Worm (Caenorhabditis elegans): ENCODE results near the gene afmd-1.
A peak's percentile ranks its signal among the peaks of the same experiment; 100 is the strongest.

The afmd-1 gene

ce11 chrIV:7222088-7222487 is 21.9 kb upstream of the afmd-1 start:
- TF ChIP-seq ces-1 (GFP tag; optimal IDR thresholded peaks at IDR 0.05) (peak; percentile 57), lsy-2 (tag; optimal IDR thresholded peaks at IDR 0.05) (no peak), zip-8 (tag; optimal IDR thresholded peaks at IDR 0.05) (no peak), pha-4 (tag; optimal IDR thresholded peaks at IDR 0.05) (no peak)

ce11 chrIV:7227072-7227471 is 17.0 kb upstream of the afmd-1 start, which contains the start of gene R13A1.10:
Gene R13A1.10, minus strand, starts transcription at chrIV:7227172.
- TF ChIP-seq elt-3 (tag; optimal IDR thresholded peaks at IDR 0.05) (no peak), lsy-2 (tag; optimal IDR thresholded peaks at IDR 0.05) (no peak), ztf-11 (tag; optimal IDR thresholded peaks at IDR 0.05) (no peak), zip-8 (tag; optimal IDR thresholded peaks at IDR 0.05) (no peak), ceh-39 (tag; optimal IDR thresholded peaks at IDR 0.05) (no peak), ceh-43 (GFP tag; optimal IDR thresholded peaks at IDR 0.05) (no peak), unc-120 (tag; optimal IDR thresholded peaks at IDR 0.05; ENCODE audit: poor library complexity, severe bottlenecking) (no peak), nhr-28 (tag; optimal IDR thresholded peaks at IDR 0.05) (no peak), bed-3 (GFP tag; optimal IDR thresholded peaks at IDR 0.05) (no peak), unc-62 (GFP tag; optimal IDR thresholded peaks at IDR 0.05) (no peak)

ce11 chrIV:7228208-7228607 is 15.8 kb upstream of the afmd-1 start, which contains the start of gene D2024.5:
Gene D2024.5, minus strand, starts transcription at chrIV:7228308.
- TF ChIP-seq M03D4.4 (tag; optimal IDR thresholded peaks at IDR 0.05) (no peak), sem-2 (GFP tag; optimal IDR thresholded peaks at IDR 0.05) (no peak), elt-1 (tag; optimal IDR thresholded peaks at IDR 0.05; ENCODE audit: borderline replicate concordance, insufficient read depth) (no peak), elt-3 (tag; optimal IDR thresholded peaks at IDR 0.05) (no peak), mep-1 (tag; optimal IDR thresholded peaks at IDR 0.05) (no peak), zip-8 (tag; optimal IDR thresholded peaks at IDR 0.05) (no peak), unc-120 (tag; optimal IDR thresholded peaks at IDR 0.05; ENCODE audit: poor library complexity, severe bottlenecking) (no peak), ztf-11 (tag; optimal IDR thresholded peaks at IDR 0.05) (no peak), ham-2 (GFP tag; optimal IDR thresholded peaks at IDR 0.05) (no peak), mls-2 (tag; optimal IDR thresholded peaks at IDR 0.05) (no peak), ceh-39 (tag; optimal IDR thresholded peaks at IDR 0.05) (no peak), nhr-2 (tag; optimal IDR thresholded peaks at IDR 0.05) (no peak), pha-4 (tag; optimal IDR thresholded peaks at IDR 0.05) (no peak), unc-39 (tag; optimal IDR thresholded peaks at IDR 0.05) (no peak), lin-32 (GFP tag; optimal IDR thresholded peaks at IDR 0.05) (no peak), sptf-1 (tag; optimal IDR thresholded peaks at IDR 0.05) (no peak)

ce11 chrIV:7230198-7230597 is 13.8 kb upstream of the afmd-1 start, which contains the start of gene cap-1:
Gene cap-1, minus strand, starts transcription at chrIV:7230223.
- TF ChIP-seq lsy-2 (tag; optimal IDR thresholded peaks at IDR 0.05) (peak; percentile 60), pha-4 (tag; optimal IDR thresholded peaks at IDR 0.05) (peak; percentile 36), ces-1 (GFP tag; optimal IDR thresholded peaks at IDR 0.05) (peak; percentile 70), ceh-83 (GFP tag; optimal IDR thresholded peaks at IDR 0.05) (no peak), ceh-39 (tag; optimal IDR thresholded peaks at IDR 0.05) (peak; percentile 65), sptf-1 (tag; optimal IDR thresholded peaks at IDR 0.05) (peak; percentile 13), hlh-1 (tag; optimal IDR thresholded peaks at IDR 0.05) (peak; percentile 47), mls-2 (tag; optimal IDR thresholded peaks at IDR 0.05) (peak; percentile 11), lin-13 (tag; optimal IDR thresholded peaks at IDR 0.05) (peak; percentile 54), mep-1 (tag; optimal IDR thresholded peaks at IDR 0.05) (peak; percentile 78), elt-1 (tag; optimal IDR thresholded peaks at IDR 0.05; ENCODE audit: borderline replicate concordance, insufficient read depth) (no peak), nhr-237 (tag; optimal IDR thresholded peaks at IDR 0.05) (peak; percentile 38), ztf-11 (tag; optimal IDR thresholded peaks at IDR 0.05) (no peak)

ce11 chrIV:7230935-7231334 is 13.1 kb upstream of the afmd-1 start, which contains the start of gene D2024.4:
Gene D2024.4, plus strand, starts transcription at chrIV:7231235.
- no peak for TF ChIP-seq snpc-4 (tag; optimal IDR thresholded peaks at IDR 0.05)
- no peak for TF ChIP-seq nhr-12 (tag; optimal IDR thresholded peaks at IDR 0.05)
- TF ChIP-seq zip-8 (tag; optimal IDR thresholded peaks at IDR 0.05), result no peak
- TF ChIP-seq lin-13 (tag; optimal IDR thresholded peaks at IDR 0.05), result no peak
- no peak for TF ChIP-seq flh-1 (GFP tag; optimal IDR thresholded peaks at IDR 0.05)
- no peak for TF ChIP-seq nhr-76 (tag; optimal IDR thresholded peaks at IDR 0.05)
- TF ChIP-seq unc-120 (tag; optimal IDR thresholded peaks at IDR 0.05; ENCODE audit: poor library complexity, severe bottlenecking), result no peak
- TF ChIP-seq drap-1 (GFP tag; optimal IDR thresholded peaks at IDR 0.05), result no peak
- TF ChIP-seq nhr-237 (tag; optimal IDR thresholded peaks at IDR 0.05), result no peak
- no peak for TF ChIP-seq bed-3 (GFP tag; optimal IDR thresholded peaks at IDR 0.05)
- no peak for TF ChIP-seq pha-4 (tag; optimal IDR thresholded peaks at IDR 0.05)
- no peak for TF ChIP-seq ceh-83 (GFP tag; optimal IDR thresholded peaks at IDR 0.05)
- no peak for TF ChIP-seq unc-39 (tag; optimal IDR thresholded peaks at IDR 0.05)
- TF ChIP-seq lin-32 (GFP tag; optimal IDR thresholded peaks at IDR 0.05), result no peak

Measured in whole organism, mixed stage, embryonic.